Worm (Caenorhabditis elegans) whole organism, L4 larva: Measurements from ENCODE around the gene spp-14.

Experiments
- T26A8.4 ChIP-seq: fragments of 200-800 bp; sonication (Bioruptor generic); IDR thresholded peaks from 2 replicates; pipeline ENCODE4 v1.3.6; 2022; ENCODE audit warnings: missing genetic modification characterization, missing compliant biosample characterization
- Y5F2A.4 ChIP-seq: fragments of 200-800 bp; sonication (Bioruptor generic); optimal IDR thresholded peaks from 2 replicates; lab custom pipeline; 2018; ENCODE audit warnings: mild to moderate bottlenecking, missing genetic modification characterization, missing compliant biosample characterization
- dmd-9 ChIP-seq: fragments of 200-800 bp; sonication (Bioruptor generic); IDR thresholded peaks from 2 replicates; pipeline ENCODE4 v1.3.6; 2022; ENCODE audit warnings: missing genetic modification reagents, missing genetic modification characterization, missing compliant biosample characterization
- lin-13 ChIP-seq: fragments of 150-350 bp; optimal IDR thresholded peaks from 2 replicates; lab custom pipeline; 2014; ENCODE audit warnings: missing biosample characterization, missing genetic modification reagents, missing genetic modification characterization
- lsy-2 ChIP-seq, 2 experiments: fragments of 150-350 bp in 1 of 2; sonication (generic microtip) in 1 of 2; optimal IDR thresholded peaks; 2 replicates each; lab custom pipeline; 2014 to 2017; ENCODE audit warnings: missing biosample characterization in 2 of 2, missing genetic modification characterization in 2 of 2
- madf-5 ChIP-seq, 2 experiments: fragments of 200-800 bp; sonication (Bioruptor generic); IDR thresholded peaks; 2 replicates each; pipeline ENCODE4 v1.3.6; 2022; ENCODE audit warnings: missing compliant biosample characterization in 2 of 2, missing genetic modification characterization in 2 of 2
- mxl-3 ChIP-seq: fragments of 200-800 bp; sonication (Bioruptor generic); optimal IDR thresholded peaks from 2 replicates; lab custom pipeline; 2018; ENCODE audit warnings: mild to moderate bottlenecking, missing genetic modification characterization, missing compliant biosample characterization
- nhr-25 ChIP-seq: sonication (generic microtip); optimal IDR thresholded peaks from 2 replicates; lab custom pipeline; 2017; ENCODE audit warnings: missing genetic modification characterization, mild to moderate bottlenecking, missing compliant biosample characterization, antibody characterized with exemption, moderate library complexity, borderline replicate concordance; ENCODE audit not compliant: insufficient read depth
- nhr-76 ChIP-seq: fragments of 150-350 bp; optimal IDR thresholded peaks from 2 replicates; lab custom pipeline; 2014; ENCODE audit warnings: missing biosample characterization, missing genetic modification characterization
- nhr-77 ChIP-seq: fragments of 150-350 bp; optimal IDR thresholded peaks from 2 replicates; lab custom pipeline; 2014; ENCODE audit warnings: missing biosample characterization, missing genetic modification characterization
- pqm-1 ChIP-seq: sonication (generic microtip); optimal IDR thresholded peaks from 2 replicates; lab custom pipeline; 2017; ENCODE audit warnings: missing biosample characterization, missing genetic modification characterization
- unc-130 ChIP-seq: sonication (generic microtip); optimal IDR thresholded peaks from 2 replicates; lab custom pipeline; 2016; ENCODE audit warnings: missing genetic modification reagents, missing genetic modification characterization, missing compliant biosample characterization
- unc-62 ChIP-seq, 3 experiments: fragments of 150-350 bp in 1 of 3; sonication (generic microtip); optimal IDR thresholded peaks in 2 of 3; peaks in 1 of 3; 1 replicate in 1 of 3; 2 replicates in 2 of 3; lab custom pipeline; 2014 to 2017; ENCODE audit warnings: missing biosample characterization in 3 of 3, missing genetic modification characterization in 3 of 3, missing genetic modification reagents in 3 of 3, missing genotype in 1 of 3

DNA sequence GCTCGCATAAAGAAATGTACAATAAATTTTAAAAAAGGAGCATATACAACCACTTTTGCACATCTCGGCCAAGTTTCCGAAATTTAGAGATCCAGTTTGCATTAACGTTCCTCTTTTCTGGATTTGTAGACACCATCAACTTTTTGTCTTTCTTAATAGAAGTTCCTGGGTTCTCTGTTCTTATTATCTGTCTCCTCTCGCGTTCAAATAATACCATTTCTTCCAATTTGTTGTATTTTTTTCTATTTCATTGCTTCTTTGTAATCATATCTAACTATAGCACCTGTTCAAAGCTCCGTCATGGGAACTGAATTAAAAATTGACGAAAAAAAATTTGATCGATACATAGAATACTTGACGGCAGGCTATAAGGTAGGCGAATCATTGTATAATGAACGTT is 13.6 kb downstream of the spp-14 start, which contains the start of gene K09F5.1:
- TF ChIP-seq Y5F2A.4 (GFP tag; lab: Kevin White, UChicago) (no peak), unc-62 (GFP tag; optimal IDR thresholded peaks at IDR 0.05 in 1 of 2; lab: Kevin White, UChicago) (no peak), unc-62 (tag; optimal IDR thresholded peaks at IDR 0.05; lab: Kevin White, UChicago) (no peak), pqm-1 (tag; lab: Kevin White, UChicago) (no peak), unc-130 (GFP tag; lab: Kevin White, UChicago) (no peak), T26A8.4 (no peak), nhr-76 (tag; lab: Kevin White, UChicago) (no peak), madf-5 (GFP tag; IDR thresholded peaks at IDR 0.05; lab: Robert Waterston, UW) (no peak), lin-13 (GFP tag; lab: Kevin White, UChicago) (no peak), nhr-25 (tag; lab: Kevin White, UChicago) (no peak), lsy-2 (tag; optimal IDR thresholded peaks at IDR 0.05; lab: Kevin White, UChicago) (no peak), nhr-77 (tag; lab: Kevin White, UChicago) (no peak), mxl-3 (no peak), dmd-9 (GFP tag; lab: Robert Waterston, UW) (no peak)
